Worm (Caenorhabditis elegans) whole organism, L4 larva: ENCODE data around the gene R05G6.1.

Experiments
- D1046.2 ChIP-seq: fragments of 200-800 bp; sonication (Bioruptor generic); IDR thresholded peaks from 2 replicates; pipeline ENCODE4 v1.3.6; 2022; ENCODE audit warnings: missing genetic modification characterization, missing compliant biosample characterization
- F49E8.2 ChIP-seq: sonication (generic microtip); optimal IDR thresholded peaks from 2 replicates; lab custom pipeline; 2016; ENCODE audit warnings: missing compliant biosample characterization, mild to moderate bottlenecking, missing genetic modification characterization, borderline replicate concordance
- R02D3.7 ChIP-seq: fragments of 150-350 bp; sonication (generic microtip); optimal IDR thresholded peaks from 3 replicates; lab custom pipeline; 2014; ENCODE audit warnings: missing biosample characterization, missing genetic modification characterization
- Y48G9A.11 ChIP-seq: fragments of 200-800 bp; sonication (Bioruptor generic); IDR thresholded peaks from 2 replicates; pipeline ENCODE4 v1.3.6; 2022; ENCODE audit warnings: missing genetic modification reagents, missing genetic modification characterization, missing compliant biosample characterization
- aly-2 ChIP-seq: sonication (generic microtip); optimal IDR thresholded peaks from 2 replicates; lab custom pipeline; 2018; ENCODE audit warnings: missing biosample characterization, missing genetic modification characterization
- ceh-32 ChIP-seq: sonication (generic microtip); optimal IDR thresholded peaks from 2 replicates; lab custom pipeline; 2016; ENCODE audit warnings: mild to moderate bottlenecking, missing genetic modification characterization, missing compliant biosample characterization; ENCODE audit not compliant: poor library complexity
- ceh-44 ChIP-seq: fragments of 200-800 bp; sonication (Bioruptor generic); IDR thresholded peaks from 2 replicates; pipeline ENCODE4 v1.3.6; 2022; ENCODE audit warnings: missing genetic modification reagents, missing genetic modification characterization, missing compliant biosample characterization
- ceh-82 ChIP-seq: sonication (generic microtip); optimal IDR thresholded peaks from 2 replicates; lab custom pipeline; 2017; ENCODE audit warnings: missing biosample characterization, missing genetic modification characterization
- ces-1 ChIP-seq: fragments of 150-350 bp; sonication (generic microtip); optimal IDR thresholded peaks from 4 replicates; lab custom pipeline; 2014; ENCODE audit warnings: missing biosample characterization, missing genetic modification reagents, missing genetic modification characterization
- ctbp-1 ChIP-seq: fragments of 200-800 bp; sonication (Bioruptor generic); IDR thresholded peaks from 2 replicates; pipeline ENCODE4 v1.3.6; 2022; ENCODE audit warnings: missing genetic modification reagents, missing genetic modification characterization, missing compliant biosample characterization
- daf-16 ChIP-seq, 3 experiments: sonication (generic microtip); optimal IDR thresholded peaks; 2 replicates each; lab custom pipeline; 2016 to 2017; ENCODE audit warnings: missing genetic modification characterization in 3 of 3, missing genetic modification reagents in 3 of 3, mild to moderate bottlenecking in 2 of 3, missing compliant biosample characterization in 2 of 3, missing biosample characterization in 1 of 3, moderate library complexity in 1 of 3
- dmd-6 ChIP-seq: fragments of 200-800 bp; sonication (Bioruptor generic); IDR thresholded peaks from 2 replicates; pipeline ENCODE4 v1.3.6; 2022; ENCODE audit warnings: missing genetic modification reagents, missing genetic modification characterization, missing compliant biosample characterization
- dmd-8 ChIP-seq: fragments of 200-800 bp; sonication (Bioruptor generic); IDR thresholded peaks from 2 replicates; pipeline ENCODE4 v1.3.6; 2022; ENCODE audit warnings: missing genetic modification characterization, missing compliant biosample characterization
- duxl-1 ChIP-seq: sonication (generic microtip); optimal IDR thresholded peaks from 2 replicates; lab custom pipeline; 2016; ENCODE audit warnings: mild to moderate bottlenecking, missing genetic modification characterization, moderate library complexity, missing compliant biosample characterization; ENCODE audit not compliant: poor library complexity
- dve-1 ChIP-seq: sonication (generic microtip); optimal IDR thresholded peaks from 2 replicates; lab custom pipeline; 2017; ENCODE audit warnings: antibody characterized with exemption, mild to moderate bottlenecking, missing genetic modification characterization, missing compliant biosample characterization; ENCODE audit not compliant: insufficient read depth
- fos-1 ChIP-seq: fragments of 150-350 bp; optimal IDR thresholded peaks from 2 replicates; lab custom pipeline; 2014; ENCODE audit warnings: missing biosample characterization, missing genetic modification characterization
- gei-8 ChIP-seq: fragments of 200-800 bp; sonication (Bioruptor generic); optimal IDR thresholded peaks from 2 replicates; lab custom pipeline; 2018; ENCODE audit warnings: mild to moderate bottlenecking, missing genetic modification characterization, missing compliant biosample characterization
- hlh-11 ChIP-seq: fragments of 200-800 bp; sonication (Bioruptor generic); optimal IDR thresholded peaks from 2 replicates; lab custom pipeline; 2018; ENCODE audit warnings: mild to moderate bottlenecking, missing genetic modification characterization, missing compliant biosample characterization
- hmg-1.1 ChIP-seq: fragments of 200-800 bp; sonication (Bioruptor generic); IDR thresholded peaks from 2 replicates; pipeline ENCODE4 v1.3.6; 2022; ENCODE audit warnings: missing genetic modification reagents, missing genetic modification characterization, missing compliant biosample characterization
- jun-1 ChIP-seq: fragments of 150-350 bp; optimal IDR thresholded peaks from 2 replicates; lab custom pipeline; 2014; ENCODE audit warnings: missing biosample characterization, missing genetic modification reagents, missing genetic modification characterization
- lin-38 ChIP-seq: fragments of 200-800 bp; sonication (Bioruptor generic); IDR thresholded peaks from 2 replicates; pipeline ENCODE4 v1.3.6; 2022; ENCODE audit warnings: missing genetic modification reagents, missing genetic modification characterization, missing compliant biosample characterization
- lin-39 ChIP-seq: fragments of 150-350 bp; optimal IDR thresholded peaks from 2 replicates; lab custom pipeline; 2014; ENCODE audit warnings: missing biosample characterization, missing genetic modification reagents, missing genetic modification characterization
- lir-3 ChIP-seq: sonication (generic microtip); optimal IDR thresholded peaks from 2 replicates; lab custom pipeline; 2016; ENCODE audit warnings: mild to moderate bottlenecking, missing genetic modification characterization, missing compliant biosample characterization
- madf-9 ChIP-seq: fragments of 200-800 bp; sonication (Bioruptor generic); conservative IDR thresholded peaks from 2 replicates; pipeline ENCODE4 v1.3.6; 2022; ENCODE audit warnings: missing genetic modification reagents, missing genetic modification characterization, missing compliant biosample characterization
- mep-1 ChIP-seq: fragments of 150-350 bp; sonication (generic microtip); optimal IDR thresholded peaks from 3 replicates; lab custom pipeline; 2014; ENCODE audit warnings: missing biosample characterization, missing genetic modification characterization
- mes-2 ChIP-seq: sonication (generic microtip); optimal IDR thresholded peaks from 2 replicates; lab custom pipeline; 2016; ENCODE audit warnings: missing genotype, mild to moderate bottlenecking, missing genetic modification characterization, missing compliant biosample characterization; ENCODE audit not compliant: poor library complexity, severe bottlenecking
- mxl-2 ChIP-seq: fragments of 200-800 bp; sonication (Bioruptor generic); conservative IDR thresholded peaks from 2 replicates; pipeline ENCODE4 v1.3.6; 2022; ENCODE audit warnings: missing genetic modification reagents, missing genetic modification characterization, missing compliant biosample characterization
- mxl-3 ChIP-seq: fragments of 200-800 bp; sonication (Bioruptor generic); optimal IDR thresholded peaks from 2 replicates; lab custom pipeline; 2018; ENCODE audit warnings: mild to moderate bottlenecking, missing genetic modification characterization, missing compliant biosample characterization
- nhr-10 ChIP-seq: fragments of 150-350 bp; optimal IDR thresholded peaks from 2 replicates; lab custom pipeline; 2014; ENCODE audit warnings: missing biosample characterization, missing genetic modification characterization
- nhr-102 ChIP-seq: sonication (generic microtip); optimal IDR thresholded peaks from 2 replicates; lab custom pipeline; 2016; ENCODE audit warnings: mild to moderate bottlenecking, missing genetic modification characterization, moderate library complexity, missing compliant biosample characterization
- nhr-111 ChIP-seq: fragments of 200-800 bp; sonication (Bioruptor generic); optimal IDR thresholded peaks from 2 replicates; lab custom pipeline; 2018; ENCODE audit warnings: mild to moderate bottlenecking, missing genetic modification characterization, missing compliant biosample characterization
- nhr-25 ChIP-seq: sonication (generic microtip); optimal IDR thresholded peaks from 2 replicates; lab custom pipeline; 2017; ENCODE audit warnings: missing genetic modification characterization, mild to moderate bottlenecking, missing compliant biosample characterization, antibody characterized with exemption, moderate library complexity, borderline replicate concordance; ENCODE audit not compliant: insufficient read depth
- nhr-41 ChIP-seq: fragments of 200-800 bp; sonication (Bioruptor generic); IDR thresholded peaks from 2 replicates; pipeline ENCODE4 v1.3.6; 2022; ENCODE audit warnings: missing genetic modification reagents, missing genetic modification characterization, missing compliant biosample characterization
- pha-4 ChIP-seq, 2 experiments: fragments of 150-350 bp in 1 of 2; fragments of 200-800 bp in 1 of 2; sonication (Bioruptor generic) in 1 of 2; IDR thresholded peaks in 1 of 2; optimal IDR thresholded peaks in 1 of 2; 2 replicates each; pipeline versions ENCODE4 v1.3.6 to Lab custom; 2014 to 2022; ENCODE audit warnings: missing genetic modification characterization in 2 of 2, missing genetic modification reagents in 2 of 2, missing biosample characterization in 1 of 2, missing compliant biosample characterization in 1 of 2
- php-3 ChIP-seq: fragments of 200-800 bp; sonication (Bioruptor generic); IDR thresholded peaks from 2 replicates; pipeline ENCODE4 v1.3.6; 2022; ENCODE audit warnings: missing genetic modification reagents, missing genetic modification characterization, missing compliant biosample characterization
- rbr-2 ChIP-seq: sonication (generic microtip); optimal IDR thresholded peaks from 2 replicates; lab custom pipeline; 2016; ENCODE audit warnings: missing genotype, missing genetic modification characterization, missing compliant biosample characterization
- saeg-2 ChIP-seq: fragments of 200-800 bp; sonication (Bioruptor generic); IDR thresholded peaks from 2 replicates; pipeline ENCODE4 v1.3.6; 2022; ENCODE audit warnings: missing genetic modification reagents, missing genetic modification characterization, missing compliant biosample characterization
- sdz-12 ChIP-seq: fragments of 200-800 bp; sonication (Bioruptor generic); optimal IDR thresholded peaks from 2 replicates; lab custom pipeline; 2018; ENCODE audit warnings: mild to moderate bottlenecking, missing genetic modification characterization, missing compliant biosample characterization
- set-16 ChIP-seq: fragments of 200-800 bp; sonication (Bioruptor generic); IDR thresholded peaks from 2 replicates; pipeline ENCODE4 v1.3.6; 2022; ENCODE audit warnings: missing genetic modification reagents, missing genetic modification characterization, missing compliant biosample characterization
- skn-1 ChIP-seq: fragments of 150-350 bp; optimal IDR thresholded peaks from 2 replicates; lab custom pipeline; 2014; ENCODE audit warnings: missing biosample characterization, missing genetic modification characterization
- snpc-1.2 ChIP-seq: fragments of 200-800 bp; sonication (Bioruptor generic); IDR thresholded peaks from 2 replicates; pipeline ENCODE4 v1.3.6; 2022; ENCODE audit warnings: missing genetic modification reagents, missing genetic modification characterization, missing compliant biosample characterization
- snpc-4 ChIP-seq: fragments of 150-350 bp; optimal IDR thresholded peaks from 2 replicates; lab custom pipeline; 2014; ENCODE audit warnings: missing biosample characterization, missing genetic modification characterization
- spr-3 ChIP-seq: fragments of 200-800 bp; sonication (Bioruptor generic); optimal IDR thresholded peaks from 2 replicates; lab custom pipeline; 2018; ENCODE audit warnings: mild to moderate bottlenecking, missing genetic modification characterization, missing compliant biosample characterization
- tag-97 ChIP-seq: fragments of 200-800 bp; sonication (Bioruptor generic); IDR thresholded peaks from 2 replicates; pipeline ENCODE4 v1.3.6; 2022; ENCODE audit warnings: missing genetic modification characterization, missing compliant biosample characterization
- tra-1 ChIP-seq: fragments of 200-800 bp; sonication (Bioruptor generic); IDR thresholded peaks from 2 replicates; pipeline ENCODE4 v1.3.6; 2022; ENCODE audit warnings: missing genetic modification reagents, missing genetic modification characterization, missing compliant biosample characterization
- zip-11 ChIP-seq: fragments of 200-800 bp; sonication (Bioruptor generic); IDR thresholded peaks from 2 replicates; pipeline ENCODE4 v1.3.6; 2022; ENCODE audit warnings: missing genetic modification characterization, missing compliant biosample characterization
- ztf-7 ChIP-seq: fragments of 150-350 bp; optimal IDR thresholded peaks from 2 replicates; lab custom pipeline; 2014; ENCODE audit warnings: missing biosample characterization, missing genetic modification characterization

R05G6.1 gene

ce11 chrIV:7507841-7508509, 24.5 kb upstream of the R05G6.1 start, which contains the start of the genes vdac-1 and R05G6.5 (continued):
- TF ChIP-seq mes-2 (tag; lab: Kevin White, UChicago) (peak; percentile 82), php-3 (GFP tag; lab: Robert Waterston, UW) (peak; percentile 74; the same call in 1 of the 2 replicates), madf-9 (GFP tag; lab: Robert Waterston, UW) (peak; percentile 65), daf-16 (GFP tag; optimal IDR thresholded peaks at IDR 0.05; lab: Kevin White, UChicago) (peak in 1 of 2 experiments; percentile 2), daf-16 (tag; optimal IDR thresholded peaks at IDR 0.05; lab: Kevin White, UChicago) (peak; percentile 73), jun-1 (tag; lab: Kevin White, UChicago) (no peak), zip-11 (no peak), duxl-1 (tag; lab: Kevin White, UChicago) (peak; percentile 16), snpc-4 (no peak), rbr-2 (tag; lab: Kevin White, UChicago) (peak; percentile 72), lin-38 (GFP tag; lab: Robert Waterston, UW) (peak; percentile 67), ctbp-1 (GFP tag; lab: Robert Waterston, UW) (peak; percentile 63; the same call in 1 of the 2 replicates), dmd-6 (peak; percentile 88), ceh-32 (tag; lab: Kevin White, UChicago) (no peak), nhr-111 (GFP tag; lab: Kevin White, UChicago) (no peak), pha-4 (GFP tag; IDR thresholded peaks at IDR 0.05; lab: Robert Waterston, UW) (peak; percentile 77), pha-4 (tag; optimal IDR thresholded peaks at IDR 0.05; lab: Kevin White, UChicago) (peak; percentile 38), tag-97 (no peak), hlh-11 (tag; lab: Kevin White, UChicago) (peak; percentile 95), mxl-2 (no peak), nhr-25 (tag; lab: Kevin White, UChicago) (peak; percentile 84), nhr-102 (peak; percentile 60), ceh-44 (GFP tag; lab: Robert Waterston, UW) (no peak), spr-3 (GFP tag; lab: Kevin White, UChicago) (no peak), mxl-3 (GFP tag; lab: Kevin White, UChicago) (peak; percentile 99), aly-2 (no peak), fos-1 (tag; lab: Kevin White, UChicago) (no peak), lir-3 (tag; lab: Kevin White, UChicago) (no peak), ztf-7 (tag; lab: Kevin White, UChicago) (peak; percentile 22), lin-39 (tag; lab: Kevin White, UChicago) (no peak), Y48G9A.11 (GFP tag; lab: Robert Waterston, UW) (no peak), saeg-2 (GFP tag; lab: Robert Waterston, UW) (0 out of 2 replicates have a peak, but pooled peaks have one; percentile 45), R02D3.7 (tag; lab: Kevin White, UChicago) (no peak), F49E8.2 (tag; lab: Kevin White, UChicago) (no peak), sdz-12 (no peak), nhr-10 (tag; lab: Kevin White, UChicago) (peak; percentile 50), set-16 (GFP tag; lab: Robert Waterston, UW) (no peak), D1046.2 (GFP tag; lab: Robert Waterston, UW) (no peak), mep-1 (tag; lab: Kevin White, UChicago) (peak; percentile 91), snpc-1.2 (no peak), ces-1 (GFP tag; lab: Kevin White, UChicago) (no peak), skn-1 (tag; lab: Kevin White, UChicago) (no peak), tra-1 (0 out of 2 replicates have a peak, but pooled peaks have one; percentile 49), ceh-82 (tag; lab: Kevin White, UChicago) (no peak), gei-8 (GFP tag; lab: Kevin White, UChicago) (no peak), nhr-41 (GFP tag; lab: Robert Waterston, UW) (peak; percentile 49; the same call in 1 of the 2 replicates), dmd-8 (GFP tag; lab: Robert Waterston, UW) (peak; percentile 73; the same call in 1 of the 2 replicates), hmg-1.1 (GFP tag; lab: Robert Waterston, UW) (peak; percentile 71), dve-1 (tag; lab: Kevin White, UChicago) (peak; percentile 90)
